Fruit fly (Drosophila melanogaster) whole organism, embryonic: ENCODE data around the gene CG32793.

Source experiments
- Asciz ChIP-seq: fragments of 200-800 bp; sonication (Bioruptor generic); optimal IDR thresholded peaks from 2 replicates; lab custom pipeline; 2017; ENCODE audit warnings: missing biosample characterization, mild to moderate bottlenecking, missing genetic modification characterization, missing genetic modification reagents
- Bdp1 ChIP-seq: fragments of 200-800 bp; sonication (Bioruptor generic); optimal IDR thresholded peaks from 3 replicates; lab custom pipeline; 2016; ENCODE audit warnings: missing biosample characterization, missing genetic modification characterization
- CG10209 ChIP-seq: fragments of 200-800 bp; sonication (Bioruptor generic); optimal IDR thresholded peaks from 3 replicates; lab custom pipeline; 2017; ENCODE audit warnings: missing biosample characterization, mild to moderate bottlenecking, missing genetic modification characterization, missing genetic modification reagents
- CG10267 ChIP-seq: fragments of 200-800 bp; sonication (Bioruptor generic); optimal IDR thresholded peaks from 2 replicates; lab custom pipeline; 2018; ENCODE audit warnings: missing biosample characterization, mild to moderate bottlenecking, missing genetic modification characterization, moderate library complexity
- CG10431 ChIP-seq: fragments of 200-800 bp; sonication (Bioruptor generic); optimal IDR thresholded peaks from 3 replicates; lab custom pipeline; 2018; ENCODE audit warnings: missing biosample characterization, mild to moderate bottlenecking, missing genetic modification characterization
- CG10979 ChIP-seq: fragments of 200-800 bp; sonication (Bioruptor generic); optimal IDR thresholded peaks from 2 replicates; lab custom pipeline; 2018; ENCODE audit warnings: missing biosample characterization, mild to moderate bottlenecking, missing genetic modification characterization, moderate library complexity
- CG11695 ChIP-seq: fragments of 200-800 bp; sonication (Bioruptor generic); IDR thresholded peaks from 3 replicates; pipeline ENCODE4 v1.3.6; 2022; ENCODE audit warnings: missing biosample characterization, missing genetic modification characterization
- CG13287 ChIP-seq: fragments of 200-800 bp; sonication (Bioruptor generic); IDR thresholded peaks from 2 replicates; pipeline ENCODE4 v1.3.6; 2022; ENCODE audit warnings: missing biosample characterization, missing genetic modification characterization; ENCODE audit not compliant: partially characterized antibody
- CG13894 ChIP-seq: fragments of 200-800 bp; sonication (Bioruptor generic); optimal IDR thresholded peaks from 3 replicates; lab custom pipeline; 2018; ENCODE audit warnings: missing biosample characterization, mild to moderate bottlenecking, missing genetic modification characterization, moderate library complexity
- CG16813 ChIP-seq: fragments of 200-800 bp; sonication (Bioruptor generic); IDR thresholded peaks from 3 replicates; pipeline ENCODE4 v1.3.6; 2022; ENCODE audit warnings: missing biosample characterization, missing genetic modification characterization; ENCODE audit not compliant: partially characterized antibody
- CG17359 ChIP-seq: fragments of 200-800 bp; sonication (Bioruptor generic); optimal IDR thresholded peaks from 3 replicates; lab custom pipeline; 2018; ENCODE audit warnings: missing biosample characterization, mild to moderate bottlenecking, missing genetic modification characterization, moderate library complexity
- CG17568 ChIP-seq: fragments of 200-800 bp; sonication (Bioruptor generic); optimal IDR thresholded peaks from 2 replicates; lab custom pipeline; 2018; ENCODE audit warnings: missing biosample characterization, mild to moderate bottlenecking, missing genetic modification characterization, moderate library complexity
- CG2129 ChIP-seq: fragments of 200-800 bp; sonication (Bioruptor generic); IDR thresholded peaks from 2 replicates; pipeline ENCODE4 v1.3.6; 2022; ENCODE audit warnings: missing biosample characterization, missing genetic modification characterization; ENCODE audit not compliant: partially characterized antibody
- CG2199 ChIP-seq: fragments of 200-800 bp; sonication (Bioruptor generic); IDR thresholded peaks from 3 replicates; pipeline ENCODE4 v1.3.6; 2022; ENCODE audit warnings: missing biosample characterization, missing genetic modification characterization
- CG2875 ChIP-seq: fragments of 200-800 bp; sonication (Bioruptor generic); optimal IDR thresholded peaks from 2 replicates; lab custom pipeline; 2017; ENCODE audit warnings: missing biosample characterization, mild to moderate bottlenecking, missing genetic modification characterization, missing genetic modification reagents
- CG33557 ChIP-seq: fragments of 200-800 bp; sonication (Bioruptor generic); optimal IDR thresholded peaks from 2 replicates; lab custom pipeline; 2019; ENCODE audit warnings: missing biosample characterization, mild to moderate bottlenecking, missing genetic modification characterization, moderate library complexity
- CG5245 ChIP-seq: fragments of 200-800 bp; sonication (Bioruptor generic); optimal IDR thresholded peaks from 3 replicates; lab custom pipeline; 2016; ENCODE audit warnings: missing biosample characterization, missing genetic modification characterization
- CG6765 ChIP-seq: fragments of 200-800 bp; sonication (Bioruptor generic); optimal IDR thresholded peaks from 3 replicates; lab custom pipeline; 2017; ENCODE audit warnings: missing biosample characterization, mild to moderate bottlenecking, missing genetic modification characterization
- CG7556 ChIP-seq: fragments of 200-800 bp; sonication (Bioruptor generic); optimal IDR thresholded peaks from 2 replicates; lab custom pipeline; 2017; ENCODE audit warnings: missing biosample characterization, mild to moderate bottlenecking, missing genetic modification characterization
- Dip2 ChIP-seq: fragments of 200-800 bp; sonication (Bioruptor generic); IDR thresholded peaks from 2 replicates; pipeline ENCODE4 v1.3.6; 2022; ENCODE audit warnings: missing biosample characterization, missing genetic modification characterization
- Dp ChIP-seq: fragments of 200-800 bp; sonication (Bioruptor generic); optimal IDR thresholded peaks from 2 replicates; lab custom pipeline; 2018; ENCODE audit warnings: missing biosample characterization, mild to moderate bottlenecking, missing genetic modification characterization, moderate library complexity
- Dref ChIP-seq: fragments of 200-800 bp; sonication (Bioruptor generic); IDR thresholded peaks from 2 replicates; pipeline ENCODE4 v1.3.6; 2022; ENCODE audit warnings: missing biosample characterization, missing genetic modification characterization
- Fer2 ChIP-seq: fragments of 200-800 bp; sonication (Bioruptor generic); optimal IDR thresholded peaks from 2 replicates; lab custom pipeline; 2018; ENCODE audit warnings: missing biosample characterization, mild to moderate bottlenecking, missing genetic modification characterization, moderate library complexity
- Mes4 ChIP-seq: fragments of 200-800 bp; sonication (Bioruptor generic); optimal IDR thresholded peaks from 2 replicates; lab custom pipeline; 2016; ENCODE audit warnings: missing biosample characterization, missing genetic modification characterization
- NfI ChIP-seq: fragments of 200-800 bp; sonication (Bioruptor generic); optimal IDR thresholded peaks from 3 replicates; lab custom pipeline; 2018; ENCODE audit warnings: missing biosample characterization, mild to moderate bottlenecking, missing genetic modification characterization, moderate library complexity
- Pdp1 ChIP-seq, 2 experiments: fragments of 200-800 bp; sonication (Bioruptor generic); optimal IDR thresholded peaks; 3 replicates each; lab custom pipeline; 2016; ENCODE audit warnings: missing biosample characterization in 2 of 2, missing genetic modification characterization in 2 of 2, mild to moderate bottlenecking in 1 of 2, moderate library complexity in 1 of 2
- Six4 ChIP-seq: fragments of 200-800 bp; sonication (Bioruptor generic); optimal IDR thresholded peaks from 2 replicates; lab custom pipeline; 2016; ENCODE audit warnings: missing biosample characterization, missing genetic modification characterization
- Sry-δ ChIP-seq: fragments of 200-800 bp; sonication (Bioruptor generic); optimal IDR thresholded peaks from 2 replicates; lab custom pipeline; 2016; ENCODE audit warnings: missing biosample characterization, missing genetic modification characterization
- bowl ChIP-seq: fragments of 200-800 bp; sonication (Bioruptor generic); IDR thresholded peaks from 2 replicates; pipeline ENCODE4 v1.3.6; 2022; ENCODE audit warnings: missing biosample characterization, missing genetic modification characterization
- cwo ChIP-seq: fragments of 200-800 bp; sonication (Bioruptor generic); optimal IDR thresholded peaks from 3 replicates; lab custom pipeline; 2017; ENCODE audit warnings: missing biosample characterization, missing genetic modification characterization, mild to moderate bottlenecking, moderate library complexity, missing genetic modification reagents
- dimm ChIP-seq: fragments of 200-800 bp; sonication (Bioruptor generic); IDR thresholded peaks from 2 replicates; pipeline ENCODE4 v1.3.6; 2022; ENCODE audit warnings: missing biosample characterization, missing genetic modification characterization
- fd102C ChIP-seq: fragments of 200-800 bp; sonication (Bioruptor generic); optimal IDR thresholded peaks from 2 replicates; lab custom pipeline; 2018; ENCODE audit warnings: missing biosample characterization, mild to moderate bottlenecking, missing genetic modification characterization, moderate library complexity
- ftz-f1 ChIP-seq: fragments of 200-800 bp; sonication (Bioruptor generic); optimal IDR thresholded peaks from 2 replicates; lab custom pipeline; 2016; ENCODE audit warnings: missing biosample characterization, missing genetic modification characterization
- gsb ChIP-seq: fragments of 200-800 bp; sonication (Bioruptor generic); IDR thresholded peaks from 2 replicates; pipeline ENCODE4 v1.3.6; 2022; ENCODE audit warnings: missing biosample characterization, missing genetic modification characterization
- hbn ChIP-seq: fragments of 200-800 bp; sonication (Bioruptor generic); IDR thresholded peaks from 2 replicates; pipeline ENCODE4 v1.3.6; 2022; ENCODE audit warnings: missing biosample characterization, missing genetic modification characterization; ENCODE audit not compliant: partially characterized antibody
- insv ChIP-seq, 2 experiments: fragments of 200-800 bp; sonication (Bioruptor generic); optimal IDR thresholded peaks; 3 replicates each; lab custom pipeline; 2016 to 2018; ENCODE audit warnings: missing biosample characterization in 2 of 2, missing genetic modification characterization in 2 of 2
- inv ChIP-seq: fragments of 200-800 bp; sonication (Bioruptor generic); IDR thresholded peaks from 2 replicates; pipeline ENCODE4 v1.3.6; 2022; ENCODE audit warnings: missing biosample characterization, missing genetic modification characterization; ENCODE audit not compliant: partially characterized antibody
- jumu ChIP-seq: fragments of 200-800 bp; sonication (Bioruptor generic); optimal IDR thresholded peaks from 3 replicates; lab custom pipeline; 2016; ENCODE audit warnings: missing biosample characterization, missing genetic modification characterization
- nom ChIP-seq: fragments of 200-800 bp; sonication (Bioruptor generic); optimal IDR thresholded peaks from 2 replicates; lab custom pipeline; 2017; ENCODE audit warnings: missing biosample characterization, missing genetic modification characterization, mild to moderate bottlenecking, moderate library complexity, missing genetic modification reagents
- pan ChIP-seq, 4 experiments: fragments of >200 bp in 3 of 4; fragments of 200-800 bp in 1 of 4; sonication (Bioruptor generic) in 1 of 4; optimal IDR thresholded peaks in 3 of 4; IDR thresholded peaks in 1 of 4; 2 replicates each; pipeline versions ENCODE4 v1.3.6 to Lab custom; 2017 to 2022; ENCODE audit warnings: missing biosample characterization in 2 of 4, missing genetic modification characterization in 2 of 4, mixed read lengths in 1 of 4
- pb ChIP-seq: fragments of 200-800 bp; sonication (Bioruptor generic); optimal IDR thresholded peaks from 3 replicates; lab custom pipeline; 2016; ENCODE audit warnings: missing biosample characterization, missing genetic modification characterization
- pzg ChIP-seq: fragments of 200-800 bp; sonication (Bioruptor generic); optimal IDR thresholded peaks from 3 replicates; lab custom pipeline; 2018; ENCODE audit warnings: missing biosample characterization, mild to moderate bottlenecking, missing genetic modification characterization, moderate library complexity
- row ChIP-seq: fragments of 200-800 bp; sonication (Bioruptor generic); IDR thresholded peaks from 3 replicates; pipeline ENCODE4 v1.3.6; 2022; ENCODE audit warnings: missing biosample characterization, missing genetic modification characterization
- sisA ChIP-seq: fragments of 200-800 bp; sonication (Bioruptor generic); IDR thresholded peaks from 2 replicates; pipeline ENCODE4 v1.3.6; 2022; ENCODE audit warnings: missing biosample characterization, missing genetic modification characterization
- slou ChIP-seq: fragments of 200-800 bp; sonication (Bioruptor generic); optimal IDR thresholded peaks from 3 replicates; lab custom pipeline; 2016; ENCODE audit warnings: missing biosample characterization, missing genetic modification characterization
- sna ChIP-seq: fragments of 200-800 bp; sonication (Bioruptor generic); IDR thresholded peaks from 2 replicates; pipeline ENCODE4 v1.3.6; 2022; ENCODE audit warnings: missing biosample characterization, missing genetic modification characterization; ENCODE audit not compliant: partially characterized antibody
- so ChIP-seq: fragments of 200-800 bp; sonication (Bioruptor generic); IDR thresholded peaks from 3 replicates; pipeline ENCODE4 v1.3.6; 2022; ENCODE audit warnings: missing biosample characterization, missing genetic modification characterization
- sug ChIP-seq: fragments of 200-800 bp; optimal IDR thresholded peaks from 2 replicates; lab custom pipeline; 2019; ENCODE audit warnings: missing biosample characterization, mild to moderate bottlenecking, missing genetic modification characterization, moderate library complexity
- unpg ChIP-seq: fragments of 200-800 bp; sonication (Bioruptor generic); optimal IDR thresholded peaks from 3 replicates; lab custom pipeline; 2018; ENCODE audit warnings: missing biosample characterization, mild to moderate bottlenecking, missing genetic modification characterization, moderate library complexity
- zf30C ChIP-seq: fragments of 200-800 bp; sonication (Bioruptor generic); optimal IDR thresholded peaks from 3 replicates; lab custom pipeline; 2018; ENCODE audit warnings: missing biosample characterization, mild to moderate bottlenecking, missing genetic modification characterization

CG32793 gene

dm6 chrX:2949114-2949513 lies 19.5 kb downstream of the CG32793 start (continued):
- no peak for TF ChIP-seq NfI (GFP tag; lab: Kevin White, UChicago)
- peak; percentile 48 for TF ChIP-seq Dref (GFP tag; lab: Robert Waterston, UW)
- TF ChIP-seq CG16813 (GFP tag; lab: Robert Waterston, UW): peak; percentile 76
- TF ChIP-seq pb (GFP tag; lab: Kevin White, UChicago): no peak
- peak; percentile 76 for TF ChIP-seq hbn
- peak in 1 of 2 experiments; percentile 41 for TF ChIP-seq Pdp1 (GFP tag; optimal IDR thresholded peaks at IDR 0.05; lab: Kevin White, UChicago)
- TF ChIP-seq pzg: peak; percentile 7
- no peak for TF ChIP-seq Bdp1 (GFP tag; lab: Kevin White, UChicago)
- peak; percentile 43 for TF ChIP-seq sna (GFP tag; lab: Robert Waterston, UW)
- TF ChIP-seq so (GFP tag; lab: Robert Waterston, UW): peak; percentile 66; the same call in 2 of the 3 replicates
- TF ChIP-seq Sry-δ (GFP tag; lab: Kevin White, UChicago): peak; percentile 29
- TF ChIP-seq sug (tag; lab: Kevin White, UChicago): peak; percentile 1
- peak; percentile 53 for TF ChIP-seq CG10979
- TF ChIP-seq CG13287: peak; percentile 83
- no peak for TF ChIP-seq CG7556
- 0 out of 3 replicates have a peak, but pooled peaks have one; percentile 12 for TF ChIP-seq CG2199 (GFP tag; lab: Robert Waterston, UW)
- TF ChIP-seq CG2129 (GFP tag; lab: Robert Waterston, UW): peak; percentile 44
- peak; percentile 3 to 96 for TF ChIP-seq insv (GFP tag; optimal IDR thresholded peaks at IDR 0.05; lab: Kevin White, UChicago)
- TF ChIP-seq CG10267 (tag; lab: Kevin White, UChicago): peak; percentile 7
- no peak for TF ChIP-seq gsb (GFP tag; lab: Robert Waterston, UW)
- peak; percentile 44; the same call in 1 of the 2 replicates for TF ChIP-seq inv (GFP tag; lab: Robert Waterston, UW)
- no peak for TF ChIP-seq Mes4 (GFP tag; lab: Kevin White, UChicago)
- TF ChIP-seq sisA (GFP tag; lab: Robert Waterston, UW): no peak
- peak; percentile 9 for TF ChIP-seq CG13894 (tag; lab: Kevin White, UChicago)
- no peak for TF ChIP-seq jumu (GFP tag; lab: Kevin White, UChicago)
- no peak for TF ChIP-seq CG2875
- TF ChIP-seq CG33557 (GFP tag; lab: Kevin White, UChicago): no peak
- TF ChIP-seq pan (optimal IDR thresholded peaks at IDR 0.05; lab: Kevin White, UChicago): no peak
- TF ChIP-seq pan (GFP tag; optimal IDR thresholded peaks at IDR 0.05 in 1 of 2, IDR thresholded peaks at IDR 0.05 in 1 of 2): no peak
- no peak for TF ChIP-seq Asciz (GFP tag; lab: Kevin White, UChicago)
- no peak for TF ChIP-seq CG10431 (GFP tag; lab: Kevin White, UChicago)
- TF ChIP-seq Dip2 (GFP tag; lab: Robert Waterston, UW): peak; percentile 92
- no peak for TF ChIP-seq ftz-f1 (GFP tag; lab: Kevin White, UChicago)
- peak; percentile 13 for TF ChIP-seq Dp (GFP tag; lab: Kevin White, UChicago)
- TF ChIP-seq CG5245 (GFP tag; lab: Kevin White, UChicago): no peak

dm6 chrX:2951637-2952036 lies 22.0 kb downstream of the CG32793 start:
- TF ChIP-seq unpg (GFP tag; lab: Kevin White, UChicago): peak; percentile 45
- TF ChIP-seq CG17359 (tag; lab: Kevin White, UChicago): peak; percentile 31
- TF ChIP-seq dimm: no peak
- no peak for TF ChIP-seq CG10209
- TF ChIP-seq Six4 (GFP tag; lab: Kevin White, UChicago): no peak
- no peak for TF ChIP-seq slou (GFP tag; lab: Kevin White, UChicago)
- TF ChIP-seq nom (GFP tag; lab: Kevin White, UChicago): no peak
- TF ChIP-seq CG11695 (GFP tag; lab: Robert Waterston, UW): no peak
- TF ChIP-seq zf30C (GFP tag; lab: Kevin White, UChicago): peak; percentile 22
- no peak for TF ChIP-seq CG17568
- no peak for TF ChIP-seq fd102C
- peak; percentile 69 for TF ChIP-seq row (GFP tag; lab: Robert Waterston, UW)
- TF ChIP-seq Fer2 (tag; lab: Kevin White, UChicago): no peak
- no peak for TF ChIP-seq CG6765 (GFP tag; lab: Kevin White, UChicago)
- TF ChIP-seq bowl (GFP tag; lab: Robert Waterston, UW): no peak
- peak; percentile 1 for TF ChIP-seq cwo (GFP tag; lab: Kevin White, UChicago)
